Worm (Caenorhabditis elegans) whole organism, late embryonic: Measurements from ENCODE around the gene F52D10.2.

Experiments used
- ceh-34 ChIP-seq: sonication (generic microtip); optimal IDR thresholded peaks from 2 replicates; lab custom pipeline; 2016; ENCODE audit warnings: mild to moderate bottlenecking, missing genetic modification characterization, missing compliant biosample characterization
- sox-2 ChIP-seq: fragments of 200-800 bp; sonication (Bioruptor generic); IDR thresholded peaks from 2 replicates; pipeline ENCODE4 v1.3.6; 2022; ENCODE audit warnings: missing genetic modification reagents, missing genetic modification characterization, missing compliant biosample characterization
- sox-4 ChIP-seq: sonication (generic microtip); optimal IDR thresholded peaks from 2 replicates; lab custom pipeline; 2017; ENCODE audit warnings: mild to moderate bottlenecking, missing genetic modification characterization, inconsistent platforms, missing compliant biosample characterization

- TF ChIP-seq sox-4 (tag; lab: Kevin White, UChicago), result no peak
- TF ChIP-seq ceh-34 (tag; lab: Kevin White, UChicago), result no peak
- no peak for TF ChIP-seq sox-2
Measured at ce11 chrX:11596876-11597275, 5.4 kb upstream of the F52D10.2 start.
